Fruit fly (Drosophila melanogaster) whole organism, embryonic: ENCODE measurements around the gene Hr4.

Source experiments
- B-H1 ChIP-seq: fragments of 200-800 bp; sonication (Bioruptor generic); IDR thresholded peaks from 3 replicates; pipeline ENCODE4 v1.3.6; 2022; ENCODE audit warnings: missing biosample characterization, missing genetic modification characterization
- CG10321 ChIP-seq: fragments of 200-800 bp; sonication (Bioruptor generic); IDR thresholded peaks from 2 replicates; pipeline ENCODE4 v1.3.6; 2022; ENCODE audit warnings: missing biosample characterization, missing genetic modification characterization
- CG10462 ChIP-seq: fragments of 200-800 bp; sonication (Bioruptor generic); optimal IDR thresholded peaks from 2 replicates; lab custom pipeline; 2016; ENCODE audit warnings: missing biosample characterization, missing genetic modification characterization
- CG11723 ChIP-seq: fragments of 200-800 bp; sonication (Bioruptor generic); optimal IDR thresholded peaks from 2 replicates; lab custom pipeline; 2017; ENCODE audit warnings: missing biosample characterization, mild to moderate bottlenecking, missing genetic modification characterization
- CG12391 ChIP-seq: fragments of 200-800 bp; sonication (Bioruptor generic); optimal IDR thresholded peaks from 3 replicates; lab custom pipeline; 2018; ENCODE audit warnings: missing biosample characterization, mild to moderate bottlenecking, missing genetic modification characterization, moderate library complexity
- CG12659 ChIP-seq: fragments of 200-800 bp; sonication (Bioruptor generic); optimal IDR thresholded peaks from 3 replicates; lab custom pipeline; 2017; ENCODE audit warnings: mild to moderate bottlenecking, missing biosample characterization, missing genetic modification reagents, missing genetic modification characterization
- CG13775 ChIP-seq: fragments of 200-800 bp; sonication (Bioruptor generic); optimal IDR thresholded peaks from 3 replicates; lab custom pipeline; 2017; ENCODE audit warnings: missing biosample characterization, mild to moderate bottlenecking, missing genetic modification characterization
- CG14860 ChIP-seq: fragments of 200-800 bp; sonication (Bioruptor generic); IDR thresholded peaks from 3 replicates; pipeline ENCODE4 v1.3.6; 2022; ENCODE audit warnings: missing biosample characterization, missing genetic modification characterization; ENCODE audit not compliant: partially characterized antibody
- CG15011 ChIP-seq: fragments of 200-800 bp; sonication (Bioruptor generic); optimal IDR thresholded peaks from 3 replicates; lab custom pipeline; 2018; ENCODE audit warnings: missing biosample characterization, mild to moderate bottlenecking, missing genetic modification characterization
- CG1529 ChIP-seq: fragments of 200-800 bp; sonication (Bioruptor generic); optimal IDR thresholded peaks from 3 replicates; lab custom pipeline; 2018; ENCODE audit warnings: missing biosample characterization, missing genetic modification characterization
- CG1647 ChIP-seq: fragments of 200-800 bp; sonication (Bioruptor generic); optimal IDR thresholded peaks from 3 replicates; lab custom pipeline; 2016; ENCODE audit warnings: missing biosample characterization, missing genetic modification characterization
- CG1792 ChIP-seq: fragments of 200-800 bp; sonication (Bioruptor generic); optimal IDR thresholded peaks from 2 replicates; lab custom pipeline; 2016; ENCODE audit warnings: missing biosample characterization, missing genetic modification characterization
- CG18011 ChIP-seq: fragments of 200-800 bp; sonication (Bioruptor generic); optimal IDR thresholded peaks from 2 replicates; lab custom pipeline; 2017; ENCODE audit warnings: missing biosample characterization, missing genetic modification characterization, mild to moderate bottlenecking, moderate library complexity, missing genotype
- CG1832 ChIP-seq: fragments of 200-800 bp; sonication (Bioruptor generic); optimal IDR thresholded peaks from 2 replicates; lab custom pipeline; 2017; ENCODE audit warnings: missing biosample characterization, mild to moderate bottlenecking, missing genetic modification characterization, inconsistent platforms
- CG18619 ChIP-seq: fragments of 200-800 bp; sonication (Bioruptor generic); optimal IDR thresholded peaks from 3 replicates; lab custom pipeline; 2017; ENCODE audit warnings: missing biosample characterization, mild to moderate bottlenecking, missing genetic modification characterization
- CG2875 ChIP-seq: fragments of 200-800 bp; sonication (Bioruptor generic); optimal IDR thresholded peaks from 2 replicates; lab custom pipeline; 2017; ENCODE audit warnings: missing biosample characterization, mild to moderate bottlenecking, missing genetic modification characterization, missing genetic modification reagents
- CG4404 ChIP-seq: fragments of 200-800 bp; sonication (Bioruptor generic); IDR thresholded peaks from 2 replicates; pipeline ENCODE4 v1.3.6; 2022; ENCODE audit warnings: missing biosample characterization, missing genetic modification characterization
- CG4707 ChIP-seq: fragments of 200-800 bp; sonication (Bioruptor generic); optimal IDR thresholded peaks from 2 replicates; lab custom pipeline; 2018; ENCODE audit warnings: missing biosample characterization, mild to moderate bottlenecking, missing genetic modification characterization, moderate library complexity
- Chrac-16 ChIP-seq: fragments of 200-800 bp; sonication (Bioruptor generic); optimal IDR thresholded peaks from 3 replicates; lab custom pipeline; 2016; ENCODE audit warnings: missing biosample characterization, missing genetic modification characterization
- CrebB ChIP-seq: fragments of 200-800 bp; sonication (Bioruptor generic); optimal IDR thresholded peaks from 3 replicates; lab custom pipeline; 2018; ENCODE audit warnings: missing biosample characterization, mild to moderate bottlenecking, missing genetic modification characterization
- D ChIP-seq, 2 experiments: fragments of 200-800 bp in 1 of 2; fragments of >200 bp in 1 of 2; sonication (Bioruptor generic) in 1 of 2; optimal IDR thresholded peaks; 2 replicates in 1 of 2; 3 replicates in 1 of 2; lab custom pipeline; 2017; ENCODE audit warnings: mild to moderate bottlenecking in 1 of 2, missing biosample characterization in 1 of 2, missing genetic modification characterization in 1 of 2, missing genetic modification reagents in 1 of 2
- Dp ChIP-seq: fragments of 200-800 bp; sonication (Bioruptor generic); optimal IDR thresholded peaks from 2 replicates; lab custom pipeline; 2018; ENCODE audit warnings: missing biosample characterization, mild to moderate bottlenecking, missing genetic modification characterization, moderate library complexity
- GATAe ChIP-seq: fragments of 200-800 bp; sonication (Bioruptor generic); conservative IDR thresholded peaks from 2 replicates; pipeline ENCODE4 v1.3.6; 2022; ENCODE audit warnings: missing biosample characterization, missing genetic modification characterization
- H2.0 ChIP-seq: fragments of 200-800 bp; sonication (Bioruptor generic); IDR thresholded peaks from 2 replicates; pipeline ENCODE4 v1.3.6; 2022; ENCODE audit warnings: missing biosample characterization, missing genetic modification characterization
- HLH3B ChIP-seq: fragments of 200-800 bp; sonication (Bioruptor generic); IDR thresholded peaks from 2 replicates; pipeline ENCODE4 v1.3.6; 2022; ENCODE audit warnings: missing biosample characterization, missing genetic modification characterization
- HLH54F ChIP-seq: fragments of 200-800 bp; sonication (Bioruptor generic); optimal IDR thresholded peaks from 3 replicates; lab custom pipeline; 2016; ENCODE audit warnings: missing biosample characterization, missing genetic modification characterization
- Hr51 ChIP-seq, 2 experiments: fragments of 200-800 bp; sonication (Bioruptor generic); optimal IDR thresholded peaks; 2 replicates in 1 of 2; 3 replicates in 1 of 2; lab custom pipeline; 2016 to 2018; ENCODE audit warnings: missing biosample characterization in 2 of 2, missing genetic modification characterization in 2 of 2, mild to moderate bottlenecking in 1 of 2, moderate library complexity in 1 of 2
- Lim3 ChIP-seq: fragments of 200-800 bp; sonication (Bioruptor generic); IDR thresholded peaks from 2 replicates; pipeline ENCODE4 v1.3.6; 2022; ENCODE audit warnings: missing biosample characterization, missing genetic modification characterization
- Meics ChIP-seq: fragments of 200-800 bp; sonication (Bioruptor generic); optimal IDR thresholded peaks from 2 replicates; lab custom pipeline; 2017; ENCODE audit warnings: missing biosample characterization, mild to moderate bottlenecking, missing genetic modification characterization
- Mrtf ChIP-seq: fragments of 200-800 bp; sonication (Bioruptor generic); IDR thresholded peaks from 3 replicates; pipeline ENCODE4 v1.3.6; 2022; ENCODE audit warnings: missing biosample characterization, missing genetic modification characterization
- bigmax ChIP-seq: fragments of 200-800 bp; sonication (Bioruptor generic); optimal IDR thresholded peaks from 2 replicates; lab custom pipeline; 2018; ENCODE audit warnings: missing biosample characterization, mild to moderate bottlenecking, missing genetic modification characterization
- cg ChIP-seq: fragments of 200-800 bp; sonication (Bioruptor generic); optimal IDR thresholded peaks from 3 replicates; lab custom pipeline; 2019; ENCODE audit warnings: missing biosample characterization, mild to moderate bottlenecking, missing genetic modification characterization, moderate library complexity
- dpn ChIP-seq, 2 experiments: fragments of 200-800 bp; sonication (Bioruptor generic); optimal IDR thresholded peaks; 3 replicates each; lab custom pipeline; 2016; ENCODE audit warnings: missing biosample characterization in 2 of 2, missing genetic modification characterization in 2 of 2
- fd96Cb ChIP-seq: fragments of 200-800 bp; sonication (Bioruptor generic); optimal IDR thresholded peaks from 2 replicates; lab custom pipeline; 2018; ENCODE audit warnings: missing biosample characterization, mild to moderate bottlenecking, missing genetic modification characterization, moderate library complexity
- gsb ChIP-seq: fragments of 200-800 bp; sonication (Bioruptor generic); IDR thresholded peaks from 2 replicates; pipeline ENCODE4 v1.3.6; 2022; ENCODE audit warnings: missing biosample characterization, missing genetic modification characterization
- gt ChIP-seq: fragments of 200-800 bp; sonication (Bioruptor generic); IDR thresholded peaks from 2 replicates; pipeline ENCODE4 v1.3.6; 2022; ENCODE audit warnings: missing biosample characterization, missing genetic modification characterization
- jumu ChIP-seq: fragments of 200-800 bp; sonication (Bioruptor generic); optimal IDR thresholded peaks from 3 replicates; lab custom pipeline; 2016; ENCODE audit warnings: missing biosample characterization, missing genetic modification characterization
- nerfin-1 ChIP-seq: fragments of 200-800 bp; sonication (Bioruptor generic); optimal IDR thresholded peaks from 3 replicates; lab custom pipeline; 2019; ENCODE audit warnings: missing biosample characterization, mild to moderate bottlenecking, missing genetic modification characterization, moderate library complexity
- nerfin-2 ChIP-seq: fragments of 200-800 bp; sonication (Bioruptor generic); IDR thresholded peaks from 2 replicates; pipeline ENCODE4 v1.3.6; 2022; ENCODE audit warnings: missing biosample characterization, missing genetic modification characterization; ENCODE audit not compliant: partially characterized antibody
- nom ChIP-seq: fragments of 200-800 bp; sonication (Bioruptor generic); optimal IDR thresholded peaks from 2 replicates; lab custom pipeline; 2017; ENCODE audit warnings: missing biosample characterization, missing genetic modification characterization, mild to moderate bottlenecking, moderate library complexity, missing genetic modification reagents
- odd ChIP-seq: fragments of 200-800 bp; sonication (Bioruptor generic); optimal IDR thresholded peaks from 2 replicates; lab custom pipeline; 2017; ENCODE audit warnings: missing biosample characterization, mild to moderate bottlenecking, missing genetic modification characterization
- onecut ChIP-seq: fragments of 200-800 bp; sonication (Bioruptor generic); IDR thresholded peaks from 2 replicates; pipeline ENCODE4 v1.3.6; 2022; ENCODE audit warnings: missing biosample characterization, missing genetic modification characterization
- pnt ChIP-seq: fragments of 200-800 bp; sonication (Bioruptor generic); optimal IDR thresholded peaks from 3 replicates; lab custom pipeline; 2016; ENCODE audit warnings: missing biosample characterization, missing genetic modification characterization
- scrt ChIP-seq: fragments of 200-800 bp; sonication (Bioruptor generic); optimal IDR thresholded peaks from 2 replicates; lab custom pipeline; 2018; ENCODE audit warnings: missing biosample characterization, mild to moderate bottlenecking, missing genetic modification characterization, moderate library complexity
- sens ChIP-seq: fragments of 200-800 bp; sonication (Bioruptor generic); peaks from one replicate; lab custom pipeline; 2016; ENCODE audit warnings: missing biosample characterization, missing genetic modification characterization
- trem ChIP-seq: fragments of 200-800 bp; optimal IDR thresholded peaks from 3 replicates; lab custom pipeline; 2019; ENCODE audit warnings: missing biosample characterization, mild to moderate bottlenecking, missing genetic modification characterization, moderate library complexity
- wdn ChIP-seq: fragments of 200-800 bp; sonication (Bioruptor generic); IDR thresholded peaks from 2 replicates; pipeline ENCODE4 v1.3.6; 2022; ENCODE audit warnings: missing biosample characterization, missing genetic modification characterization
- wek ChIP-seq: fragments of 200-800 bp; sonication (Bioruptor generic); optimal IDR thresholded peaks from 3 replicates; lab custom pipeline; 2018; ENCODE audit warnings: missing biosample characterization, mild to moderate bottlenecking, missing genetic modification characterization, moderate library complexity
- zen2 ChIP-seq: fragments of 200-800 bp; sonication (Bioruptor generic); IDR thresholded peaks from 3 replicates; pipeline ENCODE4 v1.3.6; 2022; ENCODE audit warnings: missing biosample characterization, missing genetic modification characterization; ENCODE audit not compliant: partially characterized antibody

Hr4 gene

DNA sequence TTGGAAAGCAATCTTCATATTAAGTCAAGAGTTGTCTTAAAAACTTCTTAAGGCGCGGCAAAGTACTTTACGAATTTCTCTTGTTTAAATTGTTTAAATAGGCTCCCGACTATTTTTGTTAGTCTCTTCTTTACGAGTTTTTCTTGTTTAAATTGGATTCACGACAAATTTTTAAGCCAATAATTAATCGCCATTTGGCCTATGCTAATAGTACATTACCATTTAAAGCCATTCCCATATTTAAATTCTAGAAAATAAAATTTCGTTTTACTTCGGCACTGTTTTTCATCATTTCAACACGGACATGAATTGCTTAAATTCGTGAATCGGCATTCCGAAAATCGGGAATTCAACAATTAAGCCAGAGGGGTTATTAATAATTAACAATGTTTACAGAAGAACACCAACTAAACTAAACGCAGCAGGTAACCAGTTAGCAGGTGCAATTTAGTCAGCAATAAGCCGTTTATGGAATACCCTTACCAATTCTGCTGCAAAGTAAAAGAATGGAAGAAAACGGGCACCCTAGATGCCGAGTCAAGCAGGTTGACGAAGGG is 67.8 kb downstream of the Hr4 start (continued):
- TF ChIP-seq zen2 (GFP tag; lab: Robert Waterston, UW) = no peak
- peak; percentile 79 for TF ChIP-seq CG12659 (GFP tag; lab: Kevin White, UChicago)
- TF ChIP-seq CG1529 = peak; percentile 49
- TF ChIP-seq odd (GFP tag; lab: Kevin White, UChicago) = peak; percentile 64
- TF ChIP-seq onecut (GFP tag; lab: Robert Waterston, UW) = 0 out of 2 replicates have a peak, but pooled peaks have one; percentile 34
- TF ChIP-seq gt (GFP tag; lab: Robert Waterston, UW) = no peak
- peak; percentile 41 to 76 for TF ChIP-seq dpn (GFP tag; optimal IDR thresholded peaks at IDR 0.05; lab: Kevin White, UChicago)
- peak; percentile 49 for TF ChIP-seq CG2875 (GFP tag; lab: Kevin White, UChicago)
- TF ChIP-seq fd96Cb (tag; lab: Kevin White, UChicago) = peak; percentile 78
- TF ChIP-seq cg = no peak
- TF ChIP-seq sens (GFP tag; lab: Kevin White, UChicago) = peak; percentile 93
- no peak for TF ChIP-seq CG1832 (GFP tag; lab: Kevin White, UChicago)
- TF ChIP-seq CG12391 (tag; lab: Kevin White, UChicago) = peak; percentile 83
- no peak for TF ChIP-seq GATAe
- peak; percentile 75 to 81 for TF ChIP-seq Hr51 (GFP tag; optimal IDR thresholded peaks at IDR 0.05; lab: Kevin White, UChicago)
- no peak for TF ChIP-seq bigmax
- peak; percentile 86 for TF ChIP-seq CG18619 (GFP tag; lab: Kevin White, UChicago)
- TF ChIP-seq gsb = no peak
- TF ChIP-seq nom (GFP tag; lab: Kevin White, UChicago) = no peak
- TF ChIP-seq CG10321 = no peak; the same call in 1 of the 2 replicates
- TF ChIP-seq Chrac-16 (GFP tag; lab: Kevin White, UChicago) = peak; percentile 54
- TF ChIP-seq CG14860 (GFP tag; lab: Robert Waterston, UW) = no peak
- TF ChIP-seq CG13775 (GFP tag; lab: Kevin White, UChicago) = peak; percentile 88
- peak; percentile 44; the same call in 2 of the 3 replicates for TF ChIP-seq Mrtf
- no peak for TF ChIP-seq CG4707 (GFP tag; lab: Kevin White, UChicago)
- TF ChIP-seq CG1792 (GFP tag; lab: Kevin White, UChicago) = peak; percentile 76
- TF ChIP-seq CrebB (tag; lab: Kevin White, UChicago) = no peak
- peak; percentile 61 for TF ChIP-seq nerfin-1
- TF ChIP-seq trem (tag; lab: Kevin White, UChicago) = peak; percentile 49
- TF ChIP-seq B-H1 (GFP tag; lab: Robert Waterston, UW) = no peak; the same call in 1 of the 3 replicates
- peak; percentile 84 for TF ChIP-seq Meics (GFP tag; lab: Kevin White, UChicago)
- TF ChIP-seq CG15011 (GFP tag; lab: Kevin White, UChicago) = peak; percentile 58
- TF ChIP-seq D (optimal IDR thresholded peaks at IDR 0.05; lab: Kevin White, UChicago) = no peak
- TF ChIP-seq D (GFP tag; optimal IDR thresholded peaks at IDR 0.05; lab: Kevin White, UChicago) = peak; percentile 70
- peak; percentile 60 for TF ChIP-seq CG10462 (GFP tag; lab: Kevin White, UChicago)
- TF ChIP-seq scrt (GFP tag; lab: Kevin White, UChicago) = peak; percentile 46
- TF ChIP-seq Lim3 (GFP tag; lab: Robert Waterston, UW) = no peak
- peak; percentile 95 for TF ChIP-seq wek (GFP tag; lab: Kevin White, UChicago)
- TF ChIP-seq jumu (GFP tag; lab: Kevin White, UChicago) = peak; percentile 70
- peak; percentile 66 for TF ChIP-seq CG11723
- TF ChIP-seq nerfin-2 = no peak
- TF ChIP-seq HLH54F = peak; percentile 74
- TF ChIP-seq Dp (GFP tag; lab: Kevin White, UChicago) = no peak
- TF ChIP-seq HLH3B (GFP tag; lab: Robert Waterston, UW) = peak; percentile 49; the same call in 1 of the 2 replicates
- peak; percentile 44 for TF ChIP-seq CG18011 (GFP tag; lab: Kevin White, UChicago)
- peak; percentile 52; the same call in 1 of the 2 replicates for TF ChIP-seq wdn
- TF ChIP-seq pnt (GFP tag; lab: Kevin White, UChicago) = peak; percentile 60
- TF ChIP-seq CG1647 = peak; percentile 64
- TF ChIP-seq CG4404 (GFP tag; lab: Robert Waterston, UW) = peak; percentile 44
- peak; percentile 41; the same call in 1 of the 2 replicates for TF ChIP-seq H2.0 (GFP tag; lab: Robert Waterston, UW)
